Fruit fly (Drosophila melanogaster) whole organism, adult: Measurements from ENCODE around the gene Cfp1.

ENCODE experiments used
- CG14711 ChIP-seq: fragments of 200-800 bp; sonication (Bioruptor generic); optimal IDR thresholded peaks from 2 replicates; lab custom pipeline; 2018; ENCODE audit warnings: missing biosample characterization, mild to moderate bottlenecking, missing genetic modification characterization, moderate library complexity
- CG7045 ChIP-seq: fragments of 200-800 bp; sonication (Bioruptor generic); optimal IDR thresholded peaks from 2 replicates; lab custom pipeline; 2017; ENCODE audit warnings: missing biosample characterization, mild to moderate bottlenecking, missing genetic modification characterization
- Hr96 ChIP-seq: fragments of 200-800 bp; sonication (Bioruptor generic); optimal IDR thresholded peaks from 2 replicates; lab custom pipeline; 2016; ENCODE audit warnings: missing biosample characterization, missing genetic modification characterization
- cic ChIP-seq: fragments of 200-800 bp; sonication (Bioruptor generic); optimal IDR thresholded peaks from 2 replicates; lab custom pipeline; 2017; ENCODE audit warnings: missing biosample characterization, mild to moderate bottlenecking, missing genetic modification characterization, moderate library complexity
- ovo ChIP-seq: fragments of 200-800 bp; sonication (Bioruptor generic); optimal IDR thresholded peaks from 2 replicates; lab custom pipeline; 2016; ENCODE audit warnings: missing biosample characterization, missing genetic modification characterization
- toe ChIP-seq: fragments of 200-800 bp; sonication (Bioruptor generic); optimal IDR thresholded peaks from 2 replicates; lab custom pipeline; 2016; ENCODE audit warnings: missing biosample characterization, missing genetic modification characterization

dm6 chrX:9319140-9319539 is 46.4 kb upstream of the Cfp1 start, which contains the start of the genes c12.1 and c12.2:
- TF ChIP-seq cic (no peak), toe (GFP tag; lab: Kevin White, UChicago) (no peak), ovo (GFP tag; lab: Kevin White, UChicago) (no peak), CG14711 (tag; lab: Kevin White, UChicago) (no peak), CG7045 (no peak), Hr96 (no peak)
